Worm (Caenorhabditis elegans): Measurements from ENCODE around the gene fbxa-22.

- TF ChIP-seq dao-5 (tag; optimal IDR thresholded peaks at IDR 0.05) (no peak), him-1 (tag; optimal IDR thresholded peaks at IDR 0.05) (no peak), W03F9.2 (tag; optimal IDR thresholded peaks at IDR 0.05) (no peak)
These were observed 40.2 kb downstream of the fbxa-22 start for ce11 chrIII:978889-979288.
